Worm (Caenorhabditis elegans) whole organism, L1 larva: ENCODE results near the gene C16C10.13.

Source experiments
- C04F5.9 ChIP-seq: sonication (generic microtip); optimal IDR thresholded peaks from 2 replicates; lab custom pipeline; 2016; ENCODE audit warnings: missing genetic modification characterization, missing compliant biosample characterization
- aha-1 ChIP-seq: fragments of 150-350 bp; optimal IDR thresholded peaks from 2 replicates; lab custom pipeline; 2014; ENCODE audit warnings: missing biosample characterization, missing genetic modification characterization
- ama-1 ChIP-seq: fragments of 150-350 bp; optimal IDR thresholded peaks from 2 replicates; lab custom pipeline; 2014
- ceh-8 ChIP-seq: fragments of 200-800 bp; sonication (Bioruptor generic); optimal IDR thresholded peaks from 2 replicates; lab custom pipeline; 2018; ENCODE audit warnings: mild to moderate bottlenecking, missing genetic modification characterization, moderate library complexity, missing compliant biosample characterization
- dpl-1 ChIP-seq, 3 experiments: fragments of 150-350 bp in 2 of 3; sonication (generic microtip) in 1 of 3; optimal IDR thresholded peaks; 2 replicates each; lab custom pipeline; 2014 to 2017; ENCODE audit warnings: missing biosample characterization in 3 of 3, missing genetic modification characterization in 3 of 3, missing genetic modification reagents in 3 of 3
- efl-1 ChIP-seq, 4 experiments: fragments of 150-350 bp; optimal IDR thresholded peaks in 3 of 4; peaks in 1 of 4; 1 replicate in 1 of 4; 2 replicates in 3 of 4; lab custom pipeline; 2014; ENCODE audit warnings: missing biosample characterization in 2 of 4, missing genetic modification characterization in 2 of 4, missing genetic modification reagents in 2 of 4
- egl-13 ChIP-seq: sonication (generic microtip); optimal IDR thresholded peaks from 2 replicates; lab custom pipeline; 2016; ENCODE audit warnings: missing genotype, missing genetic modification reagents, missing genetic modification characterization, missing compliant biosample characterization
- fkh-10 ChIP-seq: sonication (generic microtip); optimal IDR thresholded peaks from 2 replicates; lab custom pipeline; 2017; ENCODE audit warnings: missing biosample characterization, missing genetic modification reagents, missing genetic modification characterization
- fkh-4 ChIP-seq: sonication (generic microtip); optimal IDR thresholded peaks from 2 replicates; lab custom pipeline; 2016; ENCODE audit warnings: missing compliant biosample characterization, missing genetic modification characterization, borderline replicate concordance
- fos-1 ChIP-seq: fragments of 150-350 bp; optimal IDR thresholded peaks from 2 replicates; lab custom pipeline; 2014; ENCODE audit warnings: missing biosample characterization, missing genetic modification characterization
- grh-1 ChIP-seq: fragments of 200-800 bp; sonication (Bioruptor generic); IDR thresholded peaks from 2 replicates; pipeline ENCODE4 v1.3.6; 2022; ENCODE audit warnings: missing genetic modification reagents, missing genetic modification characterization, missing compliant biosample characterization
- hlh-17 ChIP-seq: fragments of 200-800 bp; sonication (Bioruptor generic); optimal IDR thresholded peaks from 2 replicates; lab custom pipeline; 2018; ENCODE audit warnings: missing genetic modification characterization, mild to moderate bottlenecking, missing compliant biosample characterization, moderate library complexity, borderline replicate concordance
- hpl-2 ChIP-seq: fragments of 150-350 bp; optimal IDR thresholded peaks from 2 replicates; lab custom pipeline; 2014; ENCODE audit warnings: missing biosample characterization, missing genetic modification reagents, missing genetic modification characterization
- lin-13 ChIP-seq: fragments of 150-350 bp; optimal IDR thresholded peaks from 2 replicates; lab custom pipeline; 2014; ENCODE audit warnings: missing biosample characterization, missing genetic modification reagents, missing genetic modification characterization
- lin-35 ChIP-seq, 2 experiments: fragments of 150-350 bp; optimal IDR thresholded peaks; 2 replicates each; lab custom pipeline; 2014; ENCODE audit warnings: missing biosample characterization in 2 of 2, missing genetic modification characterization in 2 of 2, missing genetic modification reagents in 2 of 2
- lin-39 ChIP-seq: fragments of 150-350 bp; optimal IDR thresholded peaks from 2 replicates; lab custom pipeline; 2014; ENCODE audit warnings: missing biosample characterization, missing genetic modification reagents, missing genetic modification characterization
- mab-9 ChIP-seq: fragments of 200-800 bp; sonication (Bioruptor generic); IDR thresholded peaks from 2 replicates; pipeline ENCODE4 v1.3.6; 2022; ENCODE audit warnings: missing genetic modification reagents, missing genetic modification characterization, missing compliant biosample characterization
- mdl-1 ChIP-seq, 2 experiments: fragments of 150-350 bp; optimal IDR thresholded peaks; 2 replicates each; lab custom pipeline; 2014 to 2017; ENCODE audit warnings: missing biosample characterization in 2 of 2, missing genetic modification characterization in 2 of 2, inconsistent platforms in 1 of 2
- nhr-12 ChIP-seq: sonication (generic microtip); optimal IDR thresholded peaks from 2 replicates; lab custom pipeline; 2017; ENCODE audit warnings: missing biosample characterization, missing genetic modification characterization
- nhr-28 ChIP-seq: fragments of 150-350 bp; optimal IDR thresholded peaks from 2 replicates; lab custom pipeline; 2014; ENCODE audit warnings: missing biosample characterization, missing genetic modification characterization
- nhr-47 ChIP-seq: sonication (generic microtip); optimal IDR thresholded peaks from 2 replicates; lab custom pipeline; 2016; ENCODE audit warnings: mild to moderate bottlenecking, missing genetic modification characterization, moderate library complexity, missing compliant biosample characterization
- nhr-76 ChIP-seq: sonication (generic microtip); optimal IDR thresholded peaks from 2 replicates; lab custom pipeline; 2017; ENCODE audit warnings: missing biosample characterization, missing genetic modification characterization
- pax-3 ChIP-seq: fragments of 200-800 bp; sonication (Bioruptor generic); optimal IDR thresholded peaks from 2 replicates; lab custom pipeline; 2018; ENCODE audit warnings: mild to moderate bottlenecking, missing genetic modification characterization, moderate library complexity, missing compliant biosample characterization
- snpc-4 ChIP-seq: fragments of 150-350 bp; optimal IDR thresholded peaks from 2 replicates; lab custom pipeline; 2014; ENCODE audit warnings: missing biosample characterization, missing genetic modification characterization
- sox-4 ChIP-seq: sonication (generic microtip); optimal IDR thresholded peaks from 2 replicates; lab custom pipeline; 2016; ENCODE audit warnings: missing genetic modification characterization, missing compliant biosample characterization
- tlp-1 ChIP-seq: fragments of 150-350 bp; optimal IDR thresholded peaks from 2 replicates; lab custom pipeline; 2014; ENCODE audit warnings: missing biosample characterization, missing genetic modification characterization
- unc-30 ChIP-seq: sonication (generic microtip); optimal IDR thresholded peaks from 2 replicates; lab custom pipeline; 2017; ENCODE audit warnings: missing biosample characterization, missing genetic modification characterization
- unc-86 ChIP-seq: sonication (generic microtip); optimal IDR thresholded peaks from 2 replicates; lab custom pipeline; 2016; ENCODE audit warnings: missing genetic modification characterization, missing compliant biosample characterization
- vab-15 ChIP-seq: sonication (generic microtip); optimal IDR thresholded peaks from 2 replicates; lab custom pipeline; 2017; ENCODE audit warnings: missing genotype, mild to moderate bottlenecking, missing genetic modification characterization, missing compliant biosample characterization
- zip-4 ChIP-seq: fragments of 200-800 bp; sonication (Bioruptor generic); optimal IDR thresholded peaks from 2 replicates; lab custom pipeline; 2018; ENCODE audit warnings: mild to moderate bottlenecking, missing genetic modification characterization, moderate library complexity, missing compliant biosample characterization
- ztf-11 ChIP-seq, 2 experiments: sonication (generic microtip); optimal IDR thresholded peaks; 2 replicates each; lab custom pipeline; 2016 to 2017; ENCODE audit warnings: missing genetic modification characterization in 2 of 2, missing biosample characterization in 1 of 2, missing compliant biosample characterization in 1 of 2
- ztf-4 ChIP-seq: fragments of 150-350 bp; optimal IDR thresholded peaks from 2 replicates; lab custom pipeline; 2014; ENCODE audit warnings: missing biosample characterization, missing genetic modification characterization

Gene C16C10.13

ce11 chrIII:4157298-4157697 is 18.9 kb upstream of the C16C10.13 start, which contains the start of gene C16C10.9:
C16C10.9 (minus strand) TSS chrIII:4157398.
- no peak for TF ChIP-seq ama-1 (lab: Kevin White, UChicago)
- no peak for TF ChIP-seq tlp-1 (tag; lab: Kevin White, UChicago)
- TF ChIP-seq grh-1 (GFP tag; lab: Robert Waterston, UW), result no peak
- no peak for TF ChIP-seq ztf-4 (tag; lab: Kevin White, UChicago)

- TF ChIP-seq nhr-76 (tag; lab: Kevin White, UChicago) (no peak), C04F5.9 (tag; lab: Kevin White, UChicago) (no peak), lin-13 (GFP tag; lab: Kevin White, UChicago) (no peak), efl-1 (optimal IDR thresholded peaks at IDR 0.05; lab: Kevin White, UChicago) (no peak), efl-1 (GFP tag; optimal IDR thresholded peaks at IDR 0.05 in 1 of 2; lab: Kevin White, UChicago) (no peak), lin-35 (GFP tag; optimal IDR thresholded peaks at IDR 0.05; lab: Kevin White, UChicago) (no peak), aha-1 (tag; lab: Kevin White, UChicago) (no peak), unc-30 (tag; lab: Kevin White, UChicago) (no peak), ama-1 (lab: Kevin White, UChicago) (no peak)
These were observed 15.3 kb upstream of the C16C10.13 start, which contains the start of gene C01G12.16 for ce11 chrIII:4160937-4161336. C01G12.16 (plus strand) TSS chrIII:4161237.

- TF ChIP-seq sox-4 (tag; lab: Kevin White, UChicago), result no peak
- no peak for TF ChIP-seq nhr-12 (tag; lab: Kevin White, UChicago)
- TF ChIP-seq vab-15 (tag; lab: Kevin White, UChicago), result no peak
- no peak for TF ChIP-seq unc-30 (tag; lab: Kevin White, UChicago)
- TF ChIP-seq fkh-10 (GFP tag; lab: Kevin White, UChicago), result no peak
- no peak for TF ChIP-seq nhr-28 (tag; lab: Kevin White, UChicago)
- no peak for TF ChIP-seq unc-86 (tag; lab: Kevin White, UChicago)
- TF ChIP-seq zip-4 (GFP tag; lab: Kevin White, UChicago), result no peak
- no peak for TF ChIP-seq egl-13 (tag; lab: Kevin White, UChicago)
- TF ChIP-seq ztf-11 (tag; optimal IDR thresholded peaks at IDR 0.05; lab: Kevin White, UChicago), result no peak
- TF ChIP-seq, all 84 proteins: peak for 0
These were observed 12.2 kb upstream of the C16C10.13 start, which contains the start of gene C16C10.8 for ce11 chrIII:4164071-4164470. C16C10.8 (minus strand) TSS chrIII:4164171.

ce11 chrIII:4166745-4167144 is 9.5 kb upstream of the C16C10.13 start, which contains the start of gene rnf-5:
rnf-5 (minus strand) TSS chrIII:4166845.
- TF ChIP-seq ceh-8 (GFP tag; lab: Kevin White, UChicago) (no peak), mdl-1 (tag; optimal IDR thresholded peaks at IDR 0.05; lab: Kevin White, UChicago) (no peak), fkh-4 (tag; lab: Kevin White, UChicago) (no peak), lin-39 (no peak)

DNA sequence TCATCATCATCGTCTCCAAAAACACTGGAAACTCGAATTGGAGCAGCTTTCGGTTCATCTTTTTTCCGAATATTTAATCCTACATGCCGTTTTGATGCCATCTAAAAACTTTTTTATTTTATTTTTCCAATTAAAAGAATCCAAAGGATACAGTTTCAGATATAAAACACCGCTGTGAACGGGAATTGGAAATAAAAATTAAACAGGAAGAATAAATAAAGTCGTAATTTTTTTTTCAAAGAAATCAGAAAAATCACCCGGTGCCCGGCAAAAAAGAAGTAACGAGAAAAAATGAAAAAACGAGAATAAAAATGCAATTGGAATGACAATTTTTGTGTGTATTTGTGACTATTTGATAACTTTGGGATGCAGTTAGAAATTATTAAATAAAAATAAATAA is 7.6 kb upstream of the C16C10.13 start, which contains the start of gene ccdc-55:
TSS of gene ccdc-55 (minus strand) at position 101 of the 400 bp plus-strand sequence.
- TF ChIP-seq mab-9 (no peak), snpc-4 (tag; lab: Kevin White, UChicago) (no peak), dpl-1 (GFP tag; optimal IDR thresholded peaks at IDR 0.05; lab: Kevin White, UChicago) (no peak), fos-1 (no peak), hlh-17 (GFP tag; lab: Kevin White, UChicago) (no peak), fkh-4 (tag; lab: Kevin White, UChicago) (no peak), pax-3 (tag; lab: Kevin White, UChicago) (no peak), fkh-10 (GFP tag; lab: Kevin White, UChicago) (no peak), nhr-47 (tag; lab: Kevin White, UChicago) (no peak), aha-1 (tag; lab: Kevin White, UChicago) (no peak), hpl-2 (GFP tag; lab: Kevin White, UChicago) (no peak)
